Worm (Caenorhabditis elegans) whole organism, young adult: Measurements from ENCODE around the gene srbc-84.

ENCODE experiments used
- B0019.2 ChIP-seq: fragments of 200-800 bp; sonication (Bioruptor generic); conservative IDR thresholded peaks from 2 replicates; pipeline ENCODE4 v1.3.6; 2022; ENCODE audit warnings: missing genetic modification reagents, missing genetic modification characterization, missing compliant biosample characterization
- B0261.1 ChIP-seq: sonication (generic microtip); optimal IDR thresholded peaks from 2 replicates; lab custom pipeline; 2016; ENCODE audit warnings: mild to moderate bottlenecking, missing genetic modification characterization, moderate library complexity, missing compliant biosample characterization
- C06A6.2 ChIP-seq: fragments of 200-800 bp; sonication (Bioruptor generic); conservative IDR thresholded peaks from 2 replicates; pipeline ENCODE4 v1.3.6; 2022; ENCODE audit warnings: missing genetic modification characterization, missing compliant biosample characterization
- D2030.7 ChIP-seq: fragments of 200-800 bp; sonication (Bioruptor generic); IDR thresholded peaks from 2 replicates; pipeline ENCODE4 v1.3.6; 2022; ENCODE audit warnings: missing genetic modification reagents, missing genetic modification characterization, missing compliant biosample characterization
- F49E8.2 ChIP-seq: sonication (generic microtip); optimal IDR thresholded peaks from 3 replicates; lab custom pipeline; 2017; ENCODE audit warnings: missing genetic modification characterization, mild to moderate bottlenecking, missing compliant biosample characterization, antibody characterized with exemption, moderate library complexity; ENCODE audit not compliant: insufficient read depth
- F55B11.4 ChIP-seq: sonication (generic microtip); optimal IDR thresholded peaks from 2 replicates; lab custom pipeline; 2016; ENCODE audit warnings: missing compliant biosample characterization, missing genetic modification characterization, borderline replicate concordance; ENCODE audit not compliant: insufficient read depth
- F57A8.1 ChIP-seq: fragments of 200-800 bp; sonication (Bioruptor generic); optimal IDR thresholded peaks from 2 replicates; lab custom pipeline; 2018; ENCODE audit warnings: mild to moderate bottlenecking, missing genetic modification characterization, moderate library complexity, missing compliant biosample characterization
- T26A5.8 ChIP-seq: sonication (generic microtip); optimal IDR thresholded peaks from 2 replicates; lab custom pipeline; 2016; ENCODE audit warnings: missing genetic modification characterization, missing compliant biosample characterization
- akir-1 ChIP-seq: fragments of 200-800 bp; sonication (Bioruptor generic); optimal IDR thresholded peaks from 2 replicates; lab custom pipeline; 2018; ENCODE audit warnings: mild to moderate bottlenecking, missing genetic modification characterization, moderate library complexity, missing compliant biosample characterization
- athp-1 ChIP-seq: sonication (generic microtip); optimal IDR thresholded peaks from 2 replicates; lab custom pipeline; 2017; ENCODE audit warnings: mild to moderate bottlenecking, missing genetic modification characterization, missing compliant biosample characterization
- attf-3 ChIP-seq: fragments of 200-800 bp; sonication (Bioruptor generic); conservative IDR thresholded peaks from 2 replicates; pipeline ENCODE4 v1.3.6; 2022; ENCODE audit warnings: missing genetic modification reagents, missing genetic modification characterization, missing compliant biosample characterization
- ceh-58 ChIP-seq: fragments of 200-800 bp; sonication (Bioruptor generic); IDR thresholded peaks from 2 replicates; pipeline ENCODE4 v1.3.6; 2022; ENCODE audit warnings: missing genetic modification characterization, missing compliant biosample characterization
- chd-7 ChIP-seq: sonication (generic microtip); optimal IDR thresholded peaks from 2 replicates; lab custom pipeline; 2016; ENCODE audit warnings: mild to moderate bottlenecking, missing genetic modification characterization, moderate library complexity, missing compliant biosample characterization
- dox-1 ChIP-seq: fragments of 200-800 bp; sonication (Bioruptor generic); IDR thresholded peaks from 2 replicates; pipeline ENCODE4 v1.3.6; 2022; ENCODE audit warnings: missing genetic modification reagents, missing genetic modification characterization, missing compliant biosample characterization
- dpff-1 ChIP-seq: sonication (generic microtip); optimal IDR thresholded peaks from 2 replicates; lab custom pipeline; 2017; ENCODE audit warnings: mild to moderate bottlenecking, missing genetic modification characterization, missing compliant biosample characterization
- fkh-3 ChIP-seq: sonication (generic microtip); optimal IDR thresholded peaks from 2 replicates; lab custom pipeline; 2016; ENCODE audit warnings: mild to moderate bottlenecking, missing genetic modification characterization, missing compliant biosample characterization
- him-1 ChIP-seq: sonication (generic microtip); optimal IDR thresholded peaks from 2 replicates; lab custom pipeline; 2016; ENCODE audit warnings: missing genotype, missing genetic modification reagents, missing genetic modification characterization, missing compliant biosample characterization
- hmg-1.2 ChIP-seq: fragments of 200-800 bp; sonication (Bioruptor generic); IDR thresholded peaks from 2 replicates; pipeline ENCODE4 v1.3.6; 2022; ENCODE audit warnings: missing genetic modification reagents, missing genetic modification characterization, missing compliant biosample characterization
- hrde-1 ChIP-seq: sonication (generic microtip); optimal IDR thresholded peaks from 2 replicates; lab custom pipeline; 2016; ENCODE audit warnings: missing genetic modification characterization, mild to moderate bottlenecking, missing compliant biosample characterization, moderate library complexity, missing genotype, missing genetic modification reagents, borderline replicate concordance
- hsf-1 ChIP-seq: fragments of 200-800 bp; sonication (Bioruptor generic); IDR thresholded peaks from 2 replicates; pipeline ENCODE4 v1.3.6; 2022; ENCODE audit warnings: missing genetic modification reagents, missing genetic modification characterization, missing compliant biosample characterization
- let-607 ChIP-seq, 2 experiments: fragments of 200-800 bp in 1 of 2; sonication (Bioruptor generic) in 1 of 2; sonication (generic microtip) in 1 of 2; optimal IDR thresholded peaks; 2 replicates each; lab custom pipeline; 2016 to 2018; ENCODE audit warnings: mild to moderate bottlenecking in 2 of 2, missing compliant biosample characterization in 2 of 2, missing genetic modification characterization in 2 of 2, moderate library complexity in 2 of 2, missing genotype in 1 of 2
- madf-10 ChIP-seq: sonication (generic microtip); optimal IDR thresholded peaks from 2 replicates; lab custom pipeline; 2016; ENCODE audit warnings: mild to moderate bottlenecking, missing genetic modification characterization, missing compliant biosample characterization
- mes-4 ChIP-seq: sonication (generic microtip); optimal IDR thresholded peaks from 2 replicates; lab custom pipeline; 2016; ENCODE audit warnings: missing genotype, missing genetic modification characterization, missing compliant biosample characterization
- nfya-1 ChIP-seq: sonication (generic microtip); optimal IDR thresholded peaks from 2 replicates; lab custom pipeline; 2017; ENCODE audit warnings: antibody characterized with exemption, missing compliant biosample characterization, missing genetic modification characterization, borderline replicate concordance; ENCODE audit not compliant: insufficient read depth
- nhr-27 ChIP-seq: fragments of 200-800 bp; sonication (Bioruptor generic); optimal IDR thresholded peaks from 2 replicates; lab custom pipeline; 2018; ENCODE audit warnings: mild to moderate bottlenecking, missing genetic modification characterization, moderate library complexity, missing compliant biosample characterization
- nhr-80 ChIP-seq: sonication (generic microtip); optimal IDR thresholded peaks from 2 replicates; lab custom pipeline; 2016; ENCODE audit warnings: missing genetic modification characterization, missing compliant biosample characterization
- nhr-90 ChIP-seq: sonication (generic microtip); optimal IDR thresholded peaks from 2 replicates; lab custom pipeline; 2016; ENCODE audit warnings: missing genotype, mild to moderate bottlenecking, missing genetic modification characterization, missing compliant biosample characterization
- pbrm-1 ChIP-seq: fragments of 200-800 bp; sonication (Bioruptor generic); IDR thresholded peaks from 2 replicates; pipeline ENCODE4 v1.3.6; 2022; ENCODE audit warnings: missing genetic modification reagents, missing genetic modification characterization, missing compliant biosample characterization
- rpc-1 ChIP-seq, 2 experiments: fragments of 150-350 bp in 1 of 2; sonication (generic microtip) in 1 of 2; optimal IDR thresholded peaks; 2 replicates each; lab custom pipeline; 2014 to 2018; ENCODE audit warnings: missing biosample characterization in 1 of 2, missing genetic modification characterization in 1 of 2, missing genetic modification reagents in 1 of 2, missing genotype in 1 of 2
- snpc-4 ChIP-seq, 5 experiments: fragments of 150-350 bp in 1 of 5; sonication (generic microtip) in 4 of 5; optimal IDR thresholded peaks; 2 replicates each; lab custom pipeline; 2014 to 2018; ENCODE audit warnings: missing genetic modification characterization in 5 of 5, missing biosample characterization in 3 of 5, antibody characterized with exemption in 2 of 5, mild to moderate bottlenecking in 2 of 5, missing compliant biosample characterization in 2 of 5, missing genotype in 2 of 5, moderate library complexity in 2 of 5, missing genetic modification reagents in 1 of 5
- somi-1 ChIP-seq: fragments of 200-800 bp; sonication (Bioruptor generic); optimal IDR thresholded peaks from 2 replicates; lab custom pipeline; 2018; ENCODE audit warnings: mild to moderate bottlenecking, missing genetic modification characterization, missing compliant biosample characterization
- tlf-1 ChIP-seq: fragments of 200-800 bp; sonication (Bioruptor generic); optimal IDR thresholded peaks from 2 replicates; lab custom pipeline; 2018; ENCODE audit warnings: mild to moderate bottlenecking, missing genetic modification characterization, missing compliant biosample characterization
- unc-62 ChIP-seq: fragments of 150-350 bp; optimal IDR thresholded peaks from 2 replicates; lab custom pipeline; 2014; ENCODE audit warnings: missing biosample characterization, missing genetic modification reagents, missing genetic modification characterization
- xnd-1 ChIP-seq: sonication (generic microtip); optimal IDR thresholded peaks from 2 replicates; lab custom pipeline; 2016; ENCODE audit warnings: missing genotype, missing genetic modification reagents, missing genetic modification characterization, missing compliant biosample characterization
- ztf-18 ChIP-seq: sonication (generic microtip); optimal IDR thresholded peaks from 2 replicates; lab custom pipeline; 2016; ENCODE audit warnings: missing genotype, mild to moderate bottlenecking, missing genetic modification characterization, missing compliant biosample characterization

srbc-84 gene

ce11 chrV:16282147-16282546 is 16.6 kb upstream of the srbc-84 start, which contains the start of gene F28G4.2 (continued):
- TF ChIP-seq hsf-1 (GFP tag; lab: Robert Waterston, UW): no peak
- no peak for TF ChIP-seq nhr-90 (tag; lab: Kevin White, UChicago)
- no peak for TF ChIP-seq madf-10 (tag; lab: Kevin White, UChicago)
- TF ChIP-seq hrde-1 (tag; lab: Kevin White, UChicago): no peak

DNA sequence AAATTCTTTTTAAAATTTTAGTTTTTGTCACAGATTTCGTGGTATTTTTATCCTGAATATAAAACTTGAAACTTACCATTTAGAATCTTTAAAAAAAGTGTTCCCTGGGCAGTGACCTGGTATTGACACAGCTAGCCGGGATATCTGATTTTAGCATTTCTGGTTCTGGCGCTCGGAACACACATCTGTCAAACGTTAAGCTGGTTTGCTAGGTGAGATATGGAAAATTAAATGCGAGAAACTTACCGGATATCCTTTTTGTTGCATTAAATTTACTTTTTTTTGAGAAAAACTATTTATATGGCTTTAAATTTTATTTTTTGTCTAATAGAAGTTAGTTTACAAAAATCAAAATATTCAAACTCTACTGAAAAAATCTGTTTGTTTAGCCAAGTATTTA is 13.0 kb upstream of the srbc-84 start, which contains the start of gene F28G4.4:
TSS of gene F28G4.4 (minus strand) at position 101 of the 400 bp plus-strand sequence.
- no peak for TF ChIP-seq snpc-4 (GFP tag; optimal IDR thresholded peaks at IDR 0.05; lab: Kevin White, UChicago)
- no peak for TF ChIP-seq snpc-4 (tag; optimal IDR thresholded peaks at IDR 0.05; lab: Kevin White, UChicago)
- TF ChIP-seq tlf-1: no peak
- no peak for TF ChIP-seq B0019.2 (GFP tag; lab: Robert Waterston, UW)
- no peak for TF ChIP-seq attf-3
- no peak for TF ChIP-seq somi-1 (GFP tag; lab: Kevin White, UChicago)
- TF ChIP-seq F55B11.4: no peak
- no peak for TF ChIP-seq C06A6.2 (GFP tag; lab: Robert Waterston, UW)
- TF ChIP-seq him-1 (tag; lab: Kevin White, UChicago): no peak
- TF ChIP-seq dox-1 (GFP tag; lab: Robert Waterston, UW): no peak
- TF ChIP-seq fkh-3 (tag; lab: Kevin White, UChicago): no peak
- TF ChIP-seq let-607 (tag; optimal IDR thresholded peaks at IDR 0.05; lab: Kevin White, UChicago): no peak
- no peak for TF ChIP-seq athp-1 (tag; lab: Kevin White, UChicago)
- no peak for TF ChIP-seq ztf-18 (tag; lab: Kevin White, UChicago)
- no peak for TF ChIP-seq chd-7 (tag; lab: Kevin White, UChicago)
- no peak for TF ChIP-seq nhr-27 (tag; lab: Kevin White, UChicago)
- no peak for TF ChIP-seq xnd-1 (tag; lab: Kevin White, UChicago)
- no peak for TF ChIP-seq ceh-58 (GFP tag; lab: Robert Waterston, UW)
- TF ChIP-seq unc-62 (GFP tag; lab: Kevin White, UChicago): no peak
- TF ChIP-seq dpff-1 (tag; lab: Kevin White, UChicago): no peak

DNA sequence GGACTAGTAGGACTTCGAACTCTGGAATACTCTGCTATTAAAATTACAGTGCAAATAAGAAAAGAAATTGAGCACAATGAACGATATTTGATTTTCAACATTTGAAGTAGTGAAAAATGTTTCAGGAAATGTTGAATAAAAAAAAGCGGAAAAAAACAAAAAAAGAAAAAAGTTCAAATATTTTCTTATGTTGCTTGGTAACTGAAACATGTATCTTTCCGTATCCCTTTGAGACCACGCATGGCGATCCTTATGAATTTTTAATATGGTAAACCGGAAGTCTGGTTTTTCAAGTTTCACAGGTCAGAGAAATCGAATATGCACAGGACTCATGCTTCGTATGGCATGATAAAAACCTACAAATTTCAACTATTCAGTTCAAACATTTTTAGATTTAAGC is 11.2 kb upstream of the srbc-84 start, which contains the start of gene F28G4.3:
TSS of gene F28G4.3 (minus strand) at position 101 of the 400 bp plus-strand sequence.
- TF ChIP-seq nfya-1 (tag; lab: Kevin White, UChicago) (no peak), pbrm-1 (GFP tag; lab: Robert Waterston, UW) (no peak), hmg-1.2 (GFP tag; lab: Robert Waterston, UW) (no peak), T26A5.8 (no peak), F57A8.1 (GFP tag; lab: Kevin White, UChicago) (no peak), D2030.7 (GFP tag; lab: Robert Waterston, UW) (no peak), mes-4 (tag; lab: Kevin White, UChicago) (no peak), unc-62 (GFP tag; lab: Kevin White, UChicago) (no peak), F49E8.2 (tag; lab: Kevin White, UChicago) (no peak), C06A6.2 (GFP tag; lab: Robert Waterston, UW) (no peak), B0261.1 (tag; lab: Kevin White, UChicago) (no peak)

- TF ChIP-seq akir-1 (GFP tag; lab: Kevin White, UChicago) (no peak), nhr-80 (peak; percentile 15), rpc-1 (optimal IDR thresholded peaks at IDR 0.05; lab: Kevin White, UChicago) (no peak), rpc-1 (tag; optimal IDR thresholded peaks at IDR 0.05; lab: Kevin White, UChicago) (no peak)
- TF ChIP-seq, all 124 proteins: peak for 1
Measured at ce11 chrV:16292409-16292808, 6.4 kb upstream of the srbc-84 start, which contains the start of gene oac-5. TSS of gene oac-5 (plus strand) at chrV:16292709.
